Worm (Caenorhabditis elegans) whole organism, L3 larva: ENCODE results near the gene fbxl-2.

ENCODE experiments used
- ceh-16 ChIP-seq: sonication (generic microtip); optimal IDR thresholded peaks from 2 replicates; lab custom pipeline; 2017; ENCODE audit warnings: missing biosample characterization, missing genetic modification characterization
- ztf-11 ChIP-seq: fragments of 150-350 bp; optimal IDR thresholded peaks from 2 replicates; lab custom pipeline; 2014; ENCODE audit warnings: missing biosample characterization, missing genetic modification characterization

ce11 chrIII:4762846-4763245 is 5.8 kb downstream of the fbxl-2 start:
- TF ChIP-seq ztf-11 (tag; lab: Kevin White, UChicago), result no peak
- no peak for TF ChIP-seq ceh-16 (tag; lab: Kevin White, UChicago)
